Fruit fly (Drosophila melanogaster) whole organism, larva: ENCODE measurements around the gene CG31076.

Experiments used
- noc ChIP-seq: fragments of 200-800 bp; sonication (Bioruptor generic); optimal IDR thresholded peaks from 3 replicates; lab custom pipeline; 2019; ENCODE audit warnings: missing biosample characterization, mild to moderate bottlenecking, missing genetic modification characterization, moderate library complexity

Gene CG31076

DNA sequence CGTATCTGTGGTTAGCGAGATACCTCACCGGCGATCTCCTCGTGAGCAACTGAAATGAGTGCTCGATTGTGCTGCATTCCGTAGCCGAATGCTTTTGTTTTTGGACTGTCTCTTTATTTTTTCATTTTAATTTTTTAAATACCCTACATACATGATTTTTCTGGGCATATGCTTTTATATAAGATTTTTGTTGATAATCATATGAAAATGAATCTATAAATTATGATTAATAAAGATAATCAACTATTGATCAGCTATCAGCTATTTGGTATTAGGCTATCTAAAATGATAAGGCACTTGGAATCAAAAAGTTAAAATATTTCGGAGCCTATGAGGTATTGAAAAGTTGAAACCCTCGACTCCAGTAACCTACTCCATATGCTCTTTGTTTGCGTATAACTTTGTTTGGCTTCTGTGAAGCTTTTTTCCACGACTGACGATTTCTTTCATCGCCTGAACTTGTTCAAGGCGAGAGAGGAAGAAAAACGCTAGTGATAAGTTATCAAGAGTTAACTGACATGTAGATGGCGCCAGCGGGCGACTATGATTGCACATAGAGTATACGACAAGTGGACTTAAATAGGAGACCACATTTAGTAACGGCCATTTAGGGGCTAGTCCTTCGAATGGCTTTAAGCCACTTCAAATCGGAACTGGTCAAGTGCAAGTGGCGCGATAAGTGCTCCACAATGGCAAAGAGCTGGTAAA is at the start of gene CG31076:
Gene CG31076, minus strand, starts transcription at position 51 of the 708 bp plus-strand sequence.
- TF ChIP-seq noc (tag; lab: Kevin White, UChicago) = peak; percentile 76

DNA sequence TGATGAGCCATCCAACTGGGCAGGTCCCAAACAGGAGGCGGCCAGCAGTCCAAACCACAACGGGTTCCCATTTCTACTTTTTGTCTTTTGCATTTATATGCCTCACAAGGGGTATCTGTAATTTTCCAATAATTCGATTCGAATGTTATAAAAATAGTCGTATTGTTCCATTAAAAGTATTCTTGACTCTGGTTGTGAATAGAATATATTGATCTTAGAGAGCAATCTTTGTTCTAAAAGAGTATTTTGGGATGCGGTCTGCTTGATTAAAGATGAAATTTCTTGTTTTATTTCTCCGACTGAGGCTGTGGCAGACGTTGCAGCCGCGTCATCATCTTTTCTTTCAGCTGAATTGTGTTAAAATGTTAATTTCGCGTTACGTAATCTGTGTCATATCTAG is 44.3 kb upstream of the CG31076 start:
- TF ChIP-seq noc (tag; lab: Kevin White, UChicago) = no peak

DNA sequence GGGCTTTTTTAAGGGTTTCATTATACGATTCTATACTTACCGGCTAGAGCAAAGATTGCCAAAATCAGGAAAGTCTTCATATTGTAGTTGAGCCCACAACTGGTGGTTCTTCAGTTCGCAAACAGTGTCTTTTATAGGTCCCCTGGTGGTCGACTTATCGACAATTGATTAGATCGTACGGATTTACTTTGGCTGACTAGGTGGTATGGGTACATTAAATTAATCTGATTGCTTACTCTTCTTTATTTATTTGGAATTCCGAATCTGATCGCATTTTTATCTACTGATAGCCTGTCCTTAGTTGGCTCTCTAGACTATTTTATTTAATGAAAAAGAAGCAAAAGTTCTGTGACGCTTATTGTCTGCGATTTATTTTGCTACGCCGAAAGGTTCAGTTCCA is 36.4 kb upstream of the CG31076 start, which contains the start of gene CG6271:
Gene CG6271, minus strand, starts transcription at position 101 of the 400 bp plus-strand sequence.
- no peak for TF ChIP-seq noc (tag; lab: Kevin White, UChicago)

DNA sequence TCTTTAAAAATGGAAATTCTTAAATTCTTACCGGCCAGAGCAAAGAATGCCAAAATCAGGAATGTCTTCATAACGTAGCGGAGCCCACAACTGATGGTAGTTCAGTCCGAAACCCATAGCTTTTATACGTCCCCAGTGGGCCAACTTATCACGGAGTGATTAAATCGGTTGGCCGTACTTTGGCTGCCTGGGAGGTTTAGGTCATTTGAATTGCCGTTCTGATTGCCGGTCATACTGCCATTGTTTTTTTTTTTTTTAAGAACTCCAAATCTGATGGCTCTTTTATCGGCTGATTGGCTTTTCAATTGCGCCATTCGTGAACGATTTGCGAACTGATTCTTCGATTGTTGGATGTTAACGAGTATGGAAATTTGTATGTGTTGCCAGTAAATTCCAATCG is 33.5 kb upstream of the CG31076 start, which contains the start of gene CG6277:
Gene CG6277, minus strand, starts transcription at position 101 of the 400 bp plus-strand sequence.
- no peak for TF ChIP-seq noc (tag; lab: Kevin White, UChicago)

DNA sequence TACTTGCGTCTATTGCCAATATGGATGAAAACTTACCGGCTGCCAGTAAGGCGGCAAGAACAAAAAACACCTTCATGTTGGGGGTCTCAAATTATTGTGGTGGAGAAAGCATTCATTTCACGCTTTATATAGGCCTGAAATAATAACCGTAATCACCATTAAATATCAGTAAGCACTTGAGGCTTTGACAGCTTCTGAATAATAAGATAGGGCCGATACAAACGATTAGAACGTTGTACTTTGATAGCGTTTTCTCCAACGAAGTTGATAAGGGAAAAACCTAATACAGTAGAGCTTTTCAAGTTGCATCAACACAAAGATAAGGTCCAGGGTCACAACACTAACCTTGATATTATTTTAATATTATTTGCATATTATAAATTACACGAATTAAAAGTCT is 31.6 kb upstream of the CG31076 start, which contains the start of gene CG6283:
Gene CG6283, minus strand, starts transcription at position 101 of the 400 bp plus-strand sequence.
- TF ChIP-seq noc (tag; lab: Kevin White, UChicago) = no peak

DNA sequence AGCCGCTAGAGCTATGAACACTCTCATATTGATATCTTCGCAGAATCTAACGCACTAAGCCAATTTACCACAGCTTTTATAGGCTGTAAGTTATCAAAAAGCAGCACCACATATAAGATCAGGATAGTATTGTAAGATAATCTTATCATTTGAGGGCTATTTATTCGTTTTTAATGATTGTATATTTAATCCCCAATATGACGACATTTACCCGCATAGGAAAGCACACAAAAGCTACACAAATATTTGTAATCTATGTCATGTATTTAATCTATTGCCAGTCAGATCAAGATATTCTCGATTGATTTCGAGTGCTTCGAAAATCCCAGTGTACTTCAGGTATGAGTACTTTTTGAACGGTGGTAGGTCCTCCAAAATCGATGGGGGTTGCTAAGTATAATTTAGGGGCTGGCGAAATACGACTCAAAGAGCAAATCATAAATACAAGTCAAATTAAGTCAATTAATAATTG is 30.1 kb upstream of the CG31076 start, which contains the start of gene CG17191:
Gene CG17191, minus strand, starts transcription at position 51 of the 472 bp plus-strand sequence.
- peak; percentile 72 for TF ChIP-seq noc (tag; lab: Kevin White, UChicago)

DNA sequence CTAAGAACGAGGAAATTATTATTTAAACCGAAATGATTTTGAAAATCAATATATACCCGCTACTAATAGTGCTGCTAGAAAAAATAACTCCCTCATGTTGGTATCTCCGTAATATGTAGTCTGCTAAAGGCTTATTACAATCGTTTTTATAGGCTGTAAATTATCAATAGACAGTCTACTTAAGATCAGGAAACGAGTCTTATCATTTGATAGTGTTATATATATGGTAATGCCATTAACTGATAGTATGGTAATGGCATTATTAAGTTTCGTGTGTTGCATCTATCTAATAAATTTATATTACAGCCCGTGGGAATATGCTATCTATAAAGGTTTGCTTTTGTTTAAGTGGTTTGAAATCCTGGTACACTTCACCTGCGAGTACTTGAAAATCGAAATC is 28.5 kb upstream of the CG31076 start, which contains the start of gene CG17192:
Gene CG17192, minus strand, starts transcription at position 101 of the 400 bp plus-strand sequence.
- TF ChIP-seq noc (tag; lab: Kevin White, UChicago) = no peak

DNA sequence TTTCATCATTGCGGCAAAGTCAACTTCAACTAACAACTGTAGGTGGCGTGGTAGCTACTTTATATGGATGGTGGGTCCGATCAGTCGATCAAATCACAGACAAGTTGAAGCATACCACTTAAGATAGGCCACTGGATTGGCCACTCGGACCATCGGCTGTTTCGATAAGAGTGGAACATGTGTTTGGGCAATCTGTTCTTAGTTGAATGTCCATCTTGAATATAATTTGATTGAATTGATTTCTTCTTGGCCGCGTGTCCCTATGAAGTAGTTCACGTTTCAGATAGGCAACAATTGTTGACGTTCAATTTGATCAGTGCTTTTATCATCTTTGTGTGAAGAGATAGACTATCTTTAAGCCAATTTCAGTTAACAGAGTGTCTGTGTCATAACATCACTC is 17.4 kb upstream of the CG31076 start, which contains the start of gene CG6295:
Gene CG6295, minus strand, starts transcription at position 34 of the 400 bp plus-strand sequence.
- TF ChIP-seq noc (tag; lab: Kevin White, UChicago) = no peak

DNA sequence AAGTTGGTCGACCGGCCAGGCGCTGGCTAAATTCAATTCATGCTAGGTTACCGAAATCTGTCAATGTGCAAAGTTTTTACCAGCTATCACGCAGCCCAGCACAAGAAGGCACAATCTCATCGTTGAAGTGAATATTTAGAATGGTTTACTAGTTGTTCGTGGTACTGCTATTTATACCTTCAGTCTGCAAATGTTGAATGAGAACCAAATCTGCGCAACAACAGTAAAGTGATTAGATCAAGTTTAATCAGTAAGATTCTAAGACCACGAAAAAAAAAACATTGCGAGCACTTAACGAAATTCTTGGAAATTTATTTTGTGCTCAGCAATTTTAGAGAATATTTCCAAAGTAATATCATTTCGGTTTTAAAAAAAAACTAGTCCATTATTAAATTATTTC is 15.7 kb upstream of the CG31076 start, which contains the start of gene CG6296:
Gene CG6296, minus strand, starts transcription at position 132 of the 400 bp plus-strand sequence.
- TF ChIP-seq noc (tag; lab: Kevin White, UChicago) = no peak

DNA sequence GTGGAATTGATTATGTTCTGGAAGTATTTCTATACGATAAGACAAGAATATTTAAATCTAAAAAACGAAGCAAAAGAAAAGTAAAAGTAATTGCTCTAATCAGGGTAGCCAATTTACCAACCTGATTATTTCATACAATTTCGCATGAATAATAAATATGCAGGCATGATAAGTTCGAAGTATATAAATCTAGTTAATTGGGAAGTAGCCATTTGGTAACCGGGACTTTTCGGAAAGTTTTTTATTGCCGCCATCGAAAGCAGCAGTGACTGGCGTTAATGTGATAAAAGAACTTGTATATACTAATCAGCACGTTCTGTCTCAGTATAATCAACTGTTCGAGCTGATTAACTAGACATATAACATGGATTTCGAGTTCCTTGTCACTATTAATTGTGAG is 13.1 kb upstream of the CG31076 start:
- peak; percentile 90 for TF ChIP-seq noc (tag; lab: Kevin White, UChicago)

DNA sequence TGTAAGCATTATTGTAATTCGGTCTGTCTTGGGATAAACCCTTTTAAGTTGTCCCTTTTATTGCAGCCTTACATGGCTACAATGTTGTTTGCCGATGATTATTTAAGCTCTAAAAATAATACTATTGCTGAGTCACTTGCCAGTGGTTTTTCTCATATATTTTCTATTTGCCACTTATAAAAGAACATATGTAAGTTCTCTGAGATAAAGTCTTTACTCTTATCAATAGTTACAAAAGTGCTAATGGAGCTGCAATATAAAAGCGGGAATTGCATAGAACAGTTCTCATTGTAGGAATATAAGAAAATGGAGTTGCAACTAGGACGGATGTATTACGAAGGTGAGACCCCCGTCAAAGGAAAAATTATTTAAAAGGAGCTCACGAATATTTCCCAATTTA is 9.8 kb upstream of the CG31076 start, which contains the start of gene CG31077:
Gene CG31077, plus strand, starts transcription at position 301 of the 400 bp plus-strand sequence.
- TF ChIP-seq noc (tag; lab: Kevin White, UChicago) = no peak

DNA sequence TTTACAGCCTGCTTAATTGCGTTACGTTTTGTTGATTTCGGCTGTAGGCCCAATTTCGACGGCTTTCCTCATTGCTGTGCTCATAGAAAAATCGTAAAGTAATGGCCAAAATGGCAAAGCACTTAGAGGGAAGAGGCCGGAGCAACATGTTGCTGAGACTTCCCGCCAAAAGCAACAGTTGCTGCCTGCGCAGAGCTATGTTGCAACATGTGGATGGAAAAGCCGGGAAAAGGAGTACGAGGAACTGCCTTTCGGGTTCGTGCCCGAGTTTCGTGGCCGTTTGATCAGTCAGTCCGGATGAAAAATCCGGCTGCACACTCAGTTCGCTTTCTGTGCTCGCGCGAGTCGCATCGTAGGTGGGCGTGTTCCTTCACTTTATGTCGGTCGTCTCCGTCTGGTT is 7.0 kb upstream of the CG31076 start, which contains the start of gene RYa-R:
Gene RYa-R, plus strand, starts transcription at position 339 of the 400 bp plus-strand sequence.
- TF ChIP-seq noc (tag; lab: Kevin White, UChicago) = no peak

DNA sequence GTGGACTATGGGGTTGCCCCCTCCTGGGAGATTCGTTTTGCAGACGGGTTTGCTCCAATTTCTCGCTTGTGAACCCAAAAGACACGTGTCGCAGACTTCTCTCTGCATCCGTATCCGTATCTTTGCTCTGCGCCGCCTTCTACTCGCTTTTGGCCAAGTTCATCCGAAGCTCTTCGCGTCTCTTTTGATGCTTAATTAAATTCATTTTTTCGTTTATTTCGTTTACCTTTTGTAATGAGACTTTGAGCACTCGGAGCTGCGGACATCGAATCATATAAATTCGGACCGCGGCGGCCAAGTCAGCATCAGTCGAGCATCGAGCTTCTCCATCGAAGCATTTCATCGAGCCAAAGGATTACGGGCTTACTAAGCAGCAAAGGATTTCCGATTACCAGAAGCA is 4.9 kb upstream of the CG31076 start, which contains the start of gene TwdlC:
Gene TwdlC, plus strand, starts transcription at position 301 of the 400 bp plus-strand sequence.
- no peak for TF ChIP-seq noc (tag; lab: Kevin White, UChicago)

DNA sequence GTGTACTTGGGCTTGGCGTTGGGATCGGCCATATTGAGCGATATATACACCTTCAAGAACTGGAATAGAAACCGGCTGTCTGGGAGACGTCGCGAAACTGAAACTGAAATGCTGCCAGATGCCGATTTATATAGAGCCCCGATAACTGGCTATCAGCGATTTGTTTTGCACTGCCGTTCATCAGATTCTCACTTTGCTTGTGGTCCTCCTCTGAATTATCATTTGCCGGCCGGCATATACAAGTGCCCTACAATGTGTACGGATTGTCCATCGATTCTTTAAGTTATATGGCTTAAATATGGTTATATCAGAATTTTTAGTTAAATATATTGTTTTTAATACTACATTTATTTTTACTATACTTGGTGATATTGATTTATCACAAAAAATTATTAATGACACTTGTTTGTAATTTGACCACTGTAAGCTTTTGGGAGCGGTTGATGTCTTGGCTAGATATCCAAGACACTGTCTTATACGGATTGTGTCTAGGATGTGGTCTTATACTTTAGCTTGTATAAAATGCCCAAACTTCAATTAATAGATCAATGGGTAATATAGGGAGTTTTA is 1.2 kb downstream of the CG31076 start, which contains the start of gene CG31075:
Gene CG31075, minus strand, starts transcription at position 106 of the 570 bp plus-strand sequence.
- TF ChIP-seq noc (tag; lab: Kevin White, UChicago) = peak; percentile 85

DNA sequence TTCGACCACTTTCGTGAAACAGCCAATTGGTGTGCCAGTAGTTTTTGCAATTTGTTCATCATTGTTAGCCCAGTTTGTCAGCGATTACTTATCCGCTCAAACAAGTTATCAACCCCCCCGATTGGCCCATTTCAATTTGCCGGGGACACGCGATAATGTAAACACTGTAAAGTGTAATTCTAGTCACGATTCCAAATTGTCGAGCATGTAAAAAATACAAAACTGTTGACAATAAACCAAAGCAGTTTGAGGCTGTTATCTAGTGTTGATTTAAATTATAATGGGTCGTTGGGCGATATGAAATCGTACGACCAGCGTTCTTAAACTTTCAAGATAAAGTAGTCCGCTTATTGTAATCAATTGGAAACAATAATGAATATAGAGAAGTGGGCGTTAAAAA is 2.2 kb downstream of the CG31076 start:
- TF ChIP-seq noc (tag; lab: Kevin White, UChicago) = no peak

DNA sequence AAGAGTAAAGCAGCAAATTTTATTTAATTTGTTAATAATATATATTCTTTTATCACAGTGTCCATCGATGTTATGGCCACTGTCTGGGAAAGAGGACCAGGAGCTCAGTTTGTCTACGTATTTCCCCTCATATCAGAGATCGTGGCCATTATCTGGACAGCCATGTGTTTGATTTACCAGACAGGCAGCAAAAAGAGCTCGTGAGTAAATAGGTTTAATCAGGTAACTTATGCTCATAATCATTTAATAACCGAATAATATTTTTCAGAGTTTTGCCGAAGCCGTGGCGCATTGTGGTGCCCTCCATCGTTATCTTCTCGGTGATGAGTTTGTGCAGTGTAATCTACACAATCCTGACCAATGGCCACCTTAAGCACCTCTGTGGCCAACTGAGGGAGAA is 5.2 kb downstream of the CG31076 start:
- TF ChIP-seq noc (tag; lab: Kevin White, UChicago) = peak; percentile 64
